ENCODE assay signal across 4 worm cellular contexts in genomic region chrIII:3774550-3774949, ce11.
A peak's percentile ranks its signal among the peaks of the same experiment; 100 is the strongest.
TF ChIP-seq lines count a peak whose summit lies in the region.

No protein-coding gene starts in this region.

TF ChIP-seq in whole organism, L1 larva, 84 proteins besides CTCF, POLR2A, EP300 and RAD21:
- TF ChIP-seq rnt-1 (tag; optimal IDR thresholded peaks at IDR 0.05; lab: Kevin White, UChicago), result peak; percentile 2
- TF ChIP-seq xbp-1 (tag; optimal IDR thresholded peaks at IDR 0.05; lab: Kevin White, UChicago), result no peak
- TF ChIP-seq unc-86 (tag; optimal IDR thresholded peaks at IDR 0.05; lab: Kevin White, UChicago), result no peak
- peak; percentile 47 for TF ChIP-seq lin-14 (GFP tag; optimal IDR thresholded peaks at IDR 0.05; lab: Kevin White, UChicago)
- TF ChIP-seq elt-3 (tag; optimal IDR thresholded peaks at IDR 0.05; lab: Kevin White, UChicago), result no peak
- TF ChIP-seq zip-4 (GFP tag; optimal IDR thresholded peaks at IDR 0.05; lab: Kevin White, UChicago), result no peak
- TF ChIP-seq sup-37 (GFP tag; optimal IDR thresholded peaks at IDR 0.05; lab: Kevin White, UChicago), result no peak
- no peak for TF ChIP-seq ets-5 (GFP tag; IDR thresholded peaks at IDR 0.05; lab: Robert Waterston, UW)
- no peak for TF ChIP-seq C16A3.4 (tag; optimal IDR thresholded peaks at IDR 0.05; lab: Kevin White, UChicago)
- TF ChIP-seq fkh-8 (tag; optimal IDR thresholded peaks at IDR 0.05; lab: Kevin White, UChicago), result no peak
- no peak for TF ChIP-seq egl-13 (tag; optimal IDR thresholded peaks at IDR 0.05; lab: Kevin White, UChicago)
- TF ChIP-seq isw-1 (GFP tag; IDR thresholded peaks at IDR 0.05; lab: Robert Waterston, UW), result no peak
- TF ChIP-seq nhr-85 (tag; lab: Kevin White, UChicago), result peak; percentile 58
- no peak for TF ChIP-seq unc-62 (GFP tag; optimal IDR thresholded peaks at IDR 0.05; lab: Kevin White, UChicago)
- TF ChIP-seq lin-13 (GFP tag; optimal IDR thresholded peaks at IDR 0.05; lab: Kevin White, UChicago), result no peak
- no peak for TF ChIP-seq nhr-71 (tag; optimal IDR thresholded peaks at IDR 0.05; lab: Kevin White, UChicago)
- no peak for TF ChIP-seq fkh-4 (tag; optimal IDR thresholded peaks at IDR 0.05; lab: Kevin White, UChicago; ENCODE audit: borderline replicate concordance)
- no peak for TF ChIP-seq pag-3 (tag; optimal IDR thresholded peaks at IDR 0.05; lab: Kevin White, UChicago; ENCODE audit: borderline replicate concordance, insufficient read depth)
- no peak for TF ChIP-seq jun-1 (tag; optimal IDR thresholded peaks at IDR 0.05; lab: Kevin White, UChicago)

TF ChIP-seq in whole organism, L2 larva, 48 proteins besides CTCF, POLR2A, EP300 and RAD21:
- peak; percentile 18 for TF ChIP-seq nhr-25 (tag; optimal IDR thresholded peaks at IDR 0.05; lab: Kevin White, UChicago)
- no peak for TF ChIP-seq nhr-77 (tag; optimal IDR thresholded peaks at IDR 0.05; lab: Kevin White, UChicago)
- no peak for TF ChIP-seq nhr-12 (tag; optimal IDR thresholded peaks at IDR 0.05; lab: Kevin White, UChicago)
- no peak for TF ChIP-seq mdl-1 (tag; optimal IDR thresholded peaks at IDR 0.05; lab: Kevin White, UChicago)
- TF ChIP-seq dmd-4 (tag; optimal IDR thresholded peaks at IDR 0.05; lab: Kevin White, UChicago), result no peak

TF ChIP-seq in whole organism, L3 larva, 47 proteins besides CTCF, POLR2A, EP300 and RAD21:
- no peak for TF ChIP-seq ceh-82 (tag; optimal IDR thresholded peaks at IDR 0.05; lab: Kevin White, UChicago)
- no peak for TF ChIP-seq nhr-237 (tag; optimal IDR thresholded peaks at IDR 0.05; lab: Kevin White, UChicago)
- TF ChIP-seq unc-62 (GFP tag; optimal IDR thresholded peaks at IDR 0.05; lab: Kevin White, UChicago), result peak; percentile 13
- TF ChIP-seq nhr-25 (tag; optimal IDR thresholded peaks at IDR 0.05; lab: Kevin White, UChicago), result peak; percentile 25

TF ChIP-seq in whole organism, late embryonic, 69 proteins besides CTCF, POLR2A, EP300 and RAD21:
- TF ChIP-seq tbx-7 (tag; optimal IDR thresholded peaks at IDR 0.05; lab: Kevin White, UChicago), result no peak
- peak; percentile 4 for TF ChIP-seq ref-2 (tag; optimal IDR thresholded peaks at IDR 0.05; lab: Kevin White, UChicago)

Comparison
In these comparisons a context has a peak if more than half of its experiments do, and no peak if none do; other contexts are left out.
1. Of the 10 proteins assayed by ChIP-seq in both whole organism, L1 larva and whole organism, late embryonic: peak only in whole organism, L1 larva: rnt-1; only in whole organism, late embryonic: none; in both: none; in neither: 9.